Worm (Caenorhabditis elegans) whole organism, mixed stage, embryonic: Measurements from ENCODE around the gene T24C4.2.
A peak's percentile ranks its signal among the peaks of the same experiment; 100 is the strongest.

Experiments used
- M03D4.4 ChIP-seq: sonication (generic microtip); optimal IDR thresholded peaks from 2 replicates; lab custom pipeline; 2017; ENCODE audit warnings: mild to moderate bottlenecking, missing genetic modification characterization, missing compliant biosample characterization
- bed-3 ChIP-seq: fragments of 200-800 bp; sonication (Bioruptor generic); optimal IDR thresholded peaks from 3 replicates; lab custom pipeline; 2018; ENCODE audit warnings: mild to moderate bottlenecking, missing genetic modification characterization, moderate library complexity, missing compliant biosample characterization
- blmp-1 ChIP-seq: fragments of 150-350 bp; optimal IDR thresholded peaks from 2 replicates; lab custom pipeline; 2014; ENCODE audit warnings: missing biosample characterization, missing genetic modification characterization
- ceh-39 ChIP-seq: fragments of 150-350 bp; optimal IDR thresholded peaks from 2 replicates; lab custom pipeline; 2014; ENCODE audit warnings: missing biosample characterization, missing genetic modification characterization
- ceh-43 ChIP-seq: fragments of 200-800 bp; sonication (Bioruptor generic); optimal IDR thresholded peaks from 2 replicates; lab custom pipeline; 2018; ENCODE audit warnings: mild to moderate bottlenecking, missing genetic modification characterization, moderate library complexity, missing compliant biosample characterization
- ceh-83 ChIP-seq: fragments of 200-800 bp; sonication (Bioruptor generic); optimal IDR thresholded peaks from 2 replicates; lab custom pipeline; 2018; ENCODE audit warnings: mild to moderate bottlenecking, missing genetic modification characterization, missing compliant biosample characterization
- ces-1 ChIP-seq: fragments of 150-350 bp; optimal IDR thresholded peaks from 2 replicates; lab custom pipeline; 2014; ENCODE audit warnings: missing biosample characterization, missing genetic modification reagents, missing genetic modification characterization
- cnd-1 ChIP-seq: fragments of 200-800 bp; sonication (Bioruptor generic); optimal IDR thresholded peaks from 2 replicates; lab custom pipeline; 2018; ENCODE audit warnings: mild to moderate bottlenecking, missing genetic modification characterization, missing compliant biosample characterization
- drap-1 ChIP-seq: fragments of 200-800 bp; sonication (Bioruptor generic); optimal IDR thresholded peaks from 3 replicates; lab custom pipeline; 2018; ENCODE audit warnings: mild to moderate bottlenecking, missing genetic modification characterization, missing compliant biosample characterization
- elt-1 ChIP-seq: sonication (generic microtip); optimal IDR thresholded peaks from 2 replicates; lab custom pipeline; 2017; ENCODE audit warnings: missing genetic modification characterization, mild to moderate bottlenecking, missing compliant biosample characterization, antibody characterized with exemption, moderate library complexity, borderline replicate concordance; ENCODE audit not compliant: insufficient read depth
- flh-1 ChIP-seq: fragments of 200-800 bp; sonication (Bioruptor generic); optimal IDR thresholded peaks from 2 replicates; lab custom pipeline; 2018; ENCODE audit warnings: mild to moderate bottlenecking, missing genetic modification characterization, moderate library complexity, missing compliant biosample characterization
- ham-2 ChIP-seq: fragments of 200-800 bp; sonication (Bioruptor generic); optimal IDR thresholded peaks from 2 replicates; lab custom pipeline; 2018; ENCODE audit warnings: mild to moderate bottlenecking, missing genetic modification characterization, missing compliant biosample characterization
- lin-13 ChIP-seq: fragments of 150-350 bp; optimal IDR thresholded peaks from 2 replicates; lab custom pipeline; 2014; ENCODE audit warnings: missing biosample characterization, missing genetic modification characterization
- lin-32 ChIP-seq: fragments of 200-800 bp; sonication (Bioruptor generic); optimal IDR thresholded peaks from 2 replicates; lab custom pipeline; 2018; ENCODE audit warnings: mild to moderate bottlenecking, missing genetic modification characterization, missing compliant biosample characterization
- lsy-2 ChIP-seq: fragments of 150-350 bp; optimal IDR thresholded peaks from 2 replicates; lab custom pipeline; 2014; ENCODE audit warnings: missing biosample characterization, missing genetic modification characterization
- mab-5 ChIP-seq: fragments of 150-350 bp; optimal IDR thresholded peaks from 2 replicates; lab custom pipeline; 2014; ENCODE audit warnings: missing biosample characterization, missing genetic modification characterization
- mep-1 ChIP-seq: fragments of 150-350 bp; optimal IDR thresholded peaks from 2 replicates; lab custom pipeline; 2017; ENCODE audit warnings: missing biosample characterization, missing genetic modification reagents, missing genetic modification characterization, inconsistent platforms
- mls-2 ChIP-seq: sonication (generic microtip); optimal IDR thresholded peaks from 2 replicates; lab custom pipeline; 2016; ENCODE audit warnings: mild to moderate bottlenecking, missing genetic modification characterization, moderate library complexity, missing compliant biosample characterization
- nhr-2 ChIP-seq: fragments of 150-350 bp; optimal IDR thresholded peaks from 2 replicates; lab custom pipeline; 2014; ENCODE audit warnings: missing biosample characterization, missing genetic modification characterization
- nhr-237 ChIP-seq: fragments of 150-350 bp; optimal IDR thresholded peaks from 2 replicates; lab custom pipeline; 2014; ENCODE audit warnings: missing biosample characterization, missing genetic modification characterization
- nhr-28 ChIP-seq: fragments of 150-350 bp; optimal IDR thresholded peaks from 2 replicates; lab custom pipeline; 2014; ENCODE audit warnings: missing biosample characterization, missing genetic modification characterization
- nhr-76 ChIP-seq: sonication (generic microtip); optimal IDR thresholded peaks from 2 replicates; lab custom pipeline; 2017; ENCODE audit warnings: missing biosample characterization, missing genetic modification characterization
- pha-4 ChIP-seq: fragments of 150-350 bp; optimal IDR thresholded peaks from 2 replicates; lab custom pipeline; 2018; ENCODE audit warnings: missing biosample characterization, missing genetic modification reagents, missing genetic modification characterization
- sem-2 ChIP-seq: fragments of 200-800 bp; sonication (Bioruptor generic); optimal IDR thresholded peaks from 2 replicates; lab custom pipeline; 2018; ENCODE audit warnings: mild to moderate bottlenecking, missing genetic modification characterization, missing compliant biosample characterization
- snpc-4 ChIP-seq: fragments of 150-350 bp; optimal IDR thresholded peaks from 2 replicates; lab custom pipeline; 2014; ENCODE audit warnings: missing biosample characterization, missing genetic modification characterization
- sptf-1 ChIP-seq: sonication (generic microtip); optimal IDR thresholded peaks from 2 replicates; lab custom pipeline; 2017; ENCODE audit warnings: mild to moderate bottlenecking, missing genetic modification characterization, moderate library complexity, missing compliant biosample characterization
- tbx-8 ChIP-seq: fragments of 200-800 bp; sonication (Bioruptor generic); optimal IDR thresholded peaks from 2 replicates; lab custom pipeline; 2018; ENCODE audit warnings: mild to moderate bottlenecking, missing genetic modification characterization, moderate library complexity, missing compliant biosample characterization
- unc-120 ChIP-seq: sonication (generic microtip); optimal IDR thresholded peaks from 2 replicates; lab custom pipeline; 2017; ENCODE audit warnings: missing genetic modification characterization, missing compliant biosample characterization; ENCODE audit not compliant: poor library complexity, severe bottlenecking
- unc-39 ChIP-seq: fragments of 150-350 bp; optimal IDR thresholded peaks from 2 replicates; lab custom pipeline; 2014; ENCODE audit warnings: missing biosample characterization, missing genetic modification characterization
- unc-62 ChIP-seq: fragments of 150-350 bp; optimal IDR thresholded peaks from 2 replicates; lab custom pipeline; 2014; ENCODE audit warnings: missing biosample characterization, missing genetic modification reagents, missing genetic modification characterization
- zip-8 ChIP-seq: fragments of 150-350 bp; optimal IDR thresholded peaks from 2 replicates; lab custom pipeline; 2014; ENCODE audit warnings: missing biosample characterization, missing genetic modification characterization
- ztf-11 ChIP-seq: fragments of 150-350 bp; optimal IDR thresholded peaks from 2 replicates; lab custom pipeline; 2014; ENCODE audit warnings: missing biosample characterization, missing genetic modification characterization

Gene T24C4.2

DNA sequence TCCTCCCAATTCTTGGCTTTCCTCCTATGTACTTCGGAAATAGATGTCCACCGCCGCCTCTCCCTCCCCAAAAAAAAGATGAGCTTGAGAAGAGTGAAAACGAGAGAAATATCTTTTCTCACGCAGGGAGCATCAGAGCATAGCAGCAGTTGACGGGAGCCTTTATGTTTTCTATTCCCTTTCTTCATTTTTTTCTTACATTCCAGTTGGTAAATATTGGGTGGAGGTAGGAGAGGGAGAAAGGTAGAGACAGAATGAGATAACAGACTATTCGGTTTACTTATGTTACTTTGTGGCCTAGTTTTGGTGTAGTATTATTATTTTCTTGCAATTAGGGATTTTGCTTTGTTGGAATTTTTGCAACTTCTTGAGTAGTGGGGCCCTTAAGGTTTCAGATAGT lies 25.2 kb downstream of the T24C4.2 start:
- TF ChIP-seq cnd-1 (no peak), nhr-237 (tag; lab: Kevin White, UChicago) (no peak), sem-2 (GFP tag; lab: Kevin White, UChicago) (no peak), ham-2 (no peak), elt-1 (tag; lab: Kevin White, UChicago) (no peak), lsy-2 (tag; lab: Kevin White, UChicago) (no peak), nhr-76 (tag; lab: Kevin White, UChicago) (no peak), lin-32 (GFP tag; lab: Kevin White, UChicago) (no peak), unc-120 (tag; lab: Kevin White, UChicago) (no peak), mep-1 (no peak), blmp-1 (tag; lab: Kevin White, UChicago) (no peak), nhr-28 (tag; lab: Kevin White, UChicago) (no peak), ceh-39 (tag; lab: Kevin White, UChicago) (no peak), unc-39 (no peak), ceh-43 (GFP tag; lab: Kevin White, UChicago) (no peak)

DNA sequence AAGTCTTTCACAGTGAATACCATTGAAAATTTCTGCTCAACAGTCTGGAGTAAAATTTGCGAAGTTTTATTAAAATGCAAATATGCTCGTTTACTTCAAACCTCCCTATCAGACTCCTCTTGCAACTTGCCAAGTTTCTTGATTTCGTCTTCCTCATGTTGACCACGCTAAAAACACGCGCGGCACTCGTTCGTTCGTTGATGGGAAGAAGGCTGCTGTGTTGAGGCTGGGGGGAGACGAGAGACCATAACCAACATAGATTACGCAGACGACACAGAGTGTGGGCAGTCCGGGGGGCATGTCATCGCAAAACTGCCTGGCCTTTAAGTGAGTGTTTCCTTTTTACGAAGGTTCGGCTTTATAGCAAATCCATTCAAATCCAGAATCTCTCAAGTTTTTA lies 25.8 kb downstream of the T24C4.2 start:
- no peak for TF ChIP-seq mab-5 (tag; lab: Kevin White, UChicago)
- TF ChIP-seq mls-2 (tag; lab: Kevin White, UChicago), result peak; percentile 17
- TF ChIP-seq ztf-11 (tag; lab: Kevin White, UChicago), result peak; percentile 14

DNA sequence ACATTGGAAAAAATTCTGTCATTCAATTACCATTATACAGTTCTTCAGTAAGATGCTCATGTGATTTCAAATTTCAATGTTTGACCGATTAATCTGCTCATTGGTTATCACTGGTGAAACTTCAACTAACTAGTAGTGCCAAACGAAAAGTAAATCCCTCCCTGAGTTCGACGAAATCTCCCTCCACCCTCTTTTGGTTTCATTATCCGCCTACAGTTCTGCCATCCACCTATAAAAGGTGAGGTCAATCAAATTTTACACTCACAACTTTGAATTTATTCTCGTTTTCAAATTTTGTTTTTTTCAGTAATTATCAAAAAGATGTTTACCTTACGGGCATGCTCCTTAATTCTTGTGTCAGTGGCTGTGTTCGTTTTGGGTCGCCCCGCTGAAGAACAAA lies 27.1 kb downstream of the T24C4.2 start, which contains the start of gene far-8:
Gene far-8, plus strand, starts transcription at position 301 of the 400 bp plus-strand sequence.
- TF ChIP-seq nhr-237 (tag; lab: Kevin White, UChicago) (no peak), lin-32 (GFP tag; lab: Kevin White, UChicago) (no peak), bed-3 (GFP tag; lab: Kevin White, UChicago) (no peak), nhr-2 (no peak), lin-13 (tag; lab: Kevin White, UChicago) (no peak), flh-1 (GFP tag; lab: Kevin White, UChicago) (no peak), zip-8 (tag; lab: Kevin White, UChicago) (no peak), ceh-83 (GFP tag; lab: Kevin White, UChicago) (no peak), sem-2 (GFP tag; lab: Kevin White, UChicago) (no peak), sptf-1 (tag; lab: Kevin White, UChicago) (no peak), elt-1 (tag; lab: Kevin White, UChicago) (no peak), ztf-11 (tag; lab: Kevin White, UChicago) (no peak), drap-1 (GFP tag; lab: Kevin White, UChicago) (no peak), mls-2 (tag; lab: Kevin White, UChicago) (no peak), cnd-1 (no peak), ces-1 (GFP tag; lab: Kevin White, UChicago) (no peak), ceh-43 (GFP tag; lab: Kevin White, UChicago) (no peak), M03D4.4 (tag; lab: Kevin White, UChicago) (no peak), snpc-4 (tag; lab: Kevin White, UChicago) (no peak)

DNA sequence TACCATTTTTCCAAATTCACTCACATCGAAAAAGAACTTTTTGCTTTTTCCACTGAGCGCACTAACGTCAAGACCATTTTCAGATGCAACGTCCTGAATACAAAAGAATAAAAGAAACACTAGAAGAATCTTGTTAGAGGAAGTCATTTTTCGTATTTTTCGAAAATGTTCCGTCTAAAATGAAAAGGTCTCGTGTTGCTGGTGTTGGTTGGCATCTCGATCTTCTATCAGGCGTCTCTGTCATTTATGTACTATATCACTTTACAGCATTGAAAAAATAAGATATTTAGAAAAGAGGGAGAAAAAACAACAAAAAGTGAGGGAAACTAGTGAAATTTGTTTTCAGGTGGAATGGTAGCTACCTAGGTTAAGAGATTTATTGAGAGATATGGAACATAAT lies 28.6 kb downstream of the T24C4.2 start, which contains the start of gene K02F3.9:
Gene K02F3.9, minus strand, starts transcription at position 190 of the 400 bp plus-strand sequence.
- TF ChIP-seq lsy-2 (tag; lab: Kevin White, UChicago) (no peak), blmp-1 (tag; lab: Kevin White, UChicago) (no peak), sem-2 (GFP tag; lab: Kevin White, UChicago) (no peak), unc-62 (GFP tag; lab: Kevin White, UChicago) (no peak), nhr-2 (no peak), ztf-11 (tag; lab: Kevin White, UChicago) (no peak), ces-1 (GFP tag; lab: Kevin White, UChicago) (no peak), tbx-8 (GFP tag; lab: Kevin White, UChicago) (no peak), mep-1 (no peak), pha-4 (no peak), nhr-237 (tag; lab: Kevin White, UChicago) (no peak), unc-120 (tag; lab: Kevin White, UChicago) (no peak), nhr-28 (tag; lab: Kevin White, UChicago) (no peak), zip-8 (tag; lab: Kevin White, UChicago) (no peak), ceh-39 (tag; lab: Kevin White, UChicago) (no peak), unc-39 (no peak), mls-2 (tag; lab: Kevin White, UChicago) (no peak)
